Fruit fly (Drosophila melanogaster) whole organism, prepupa: ENCODE data around the gene CG16959.

ENCODE experiments used
- Blimp-1 ChIP-seq: fragments of 200-800 bp; sonication (Bioruptor generic); optimal IDR thresholded peaks from 3 replicates; lab custom pipeline; 2017; ENCODE audit warnings: missing biosample characterization, missing genetic modification characterization, mild to moderate bottlenecking, moderate library complexity, missing genetic modification reagents
- CG11762 ChIP-seq: fragments of 200-800 bp; sonication (Bioruptor generic); optimal IDR thresholded peaks from 3 replicates; lab custom pipeline; 2016; ENCODE audit warnings: missing biosample characterization, missing genetic modification characterization; ENCODE audit not compliant: insufficient read depth
- CG11902 ChIP-seq: fragments of 200-800 bp; sonication (Bioruptor generic); optimal IDR thresholded peaks from 3 replicates; lab custom pipeline; 2016; ENCODE audit warnings: missing biosample characterization, missing genetic modification characterization
- CG1621 ChIP-seq: fragments of 200-800 bp; sonication (Bioruptor generic); optimal IDR thresholded peaks from 3 replicates; lab custom pipeline; 2018; ENCODE audit warnings: missing biosample characterization, mild to moderate bottlenecking, missing genetic modification characterization
- CG16779 ChIP-seq: fragments of 200-800 bp; sonication (Bioruptor generic); optimal IDR thresholded peaks from 3 replicates; lab custom pipeline; 2017; ENCODE audit warnings: missing biosample characterization, mild to moderate bottlenecking, missing genetic modification characterization
- CG3032 ChIP-seq: fragments of 200-800 bp; optimal IDR thresholded peaks from 2 replicates; lab custom pipeline; 2019; ENCODE audit warnings: missing biosample characterization, mild to moderate bottlenecking, missing genetic modification characterization, moderate library complexity
- CG31627 ChIP-seq: fragments of 200-800 bp; sonication (Bioruptor generic); optimal IDR thresholded peaks from 3 replicates; lab custom pipeline; 2016; ENCODE audit warnings: missing biosample characterization, missing genetic modification characterization
- CG32006 ChIP-seq: fragments of 200-800 bp; sonication (Bioruptor generic); optimal IDR thresholded peaks from 3 replicates; lab custom pipeline; 2017; ENCODE audit warnings: missing biosample characterization, mild to moderate bottlenecking, missing genetic modification characterization
- CG34406 ChIP-seq: fragments of 200-800 bp; sonication (Bioruptor generic); optimal IDR thresholded peaks from 3 replicates; lab custom pipeline; 2016; ENCODE audit warnings: missing biosample characterization, missing genetic modification characterization
- CG3919 ChIP-seq: fragments of 200-800 bp; sonication (Bioruptor generic); optimal IDR thresholded peaks from 3 replicates; lab custom pipeline; 2016; ENCODE audit warnings: missing biosample characterization, missing genetic modification characterization
- CG6163 ChIP-seq: fragments of 200-800 bp; sonication (Bioruptor generic); IDR thresholded peaks from 3 replicates; pipeline ENCODE4 v1.3.6; 2022; ENCODE audit warnings: missing biosample characterization, missing genetic modification characterization
- CG6276 ChIP-seq: fragments of 200-800 bp; sonication (Bioruptor generic); optimal IDR thresholded peaks from 2 replicates; lab custom pipeline; 2017; ENCODE audit warnings: missing biosample characterization, mild to moderate bottlenecking, missing genetic modification characterization
- CG6854 ChIP-seq: fragments of 200-800 bp; sonication (Bioruptor generic); optimal IDR thresholded peaks from 2 replicates; lab custom pipeline; 2017; ENCODE audit warnings: missing biosample characterization, mild to moderate bottlenecking, missing genetic modification characterization
- CG8119 ChIP-seq: fragments of 200-800 bp; sonication (Bioruptor generic); IDR thresholded peaks from 3 replicates; pipeline ENCODE4 v1.3.6; 2022; ENCODE audit warnings: missing biosample characterization, missing genetic modification characterization
- CG8319 ChIP-seq: fragments of 200-800 bp; sonication (Bioruptor generic); optimal IDR thresholded peaks from 3 replicates; lab custom pipeline; 2016; ENCODE audit warnings: missing biosample characterization, missing genetic modification characterization
- CG8632 ChIP-seq: fragments of 200-800 bp; sonication (Bioruptor generic); optimal IDR thresholded peaks from 3 replicates; lab custom pipeline; 2016; ENCODE audit warnings: missing biosample characterization, missing genetic modification characterization
- CG9139 ChIP-seq: fragments of 200-800 bp; sonication (Bioruptor generic); optimal IDR thresholded peaks from 3 replicates; lab custom pipeline; 2017; ENCODE audit warnings: missing biosample characterization, mild to moderate bottlenecking, missing genetic modification characterization
- Eip75B ChIP-seq: fragments of 200-800 bp; sonication (Bioruptor generic); optimal IDR thresholded peaks from 3 replicates; lab custom pipeline; 2016; ENCODE audit warnings: missing biosample characterization, missing genetic modification characterization
- Eip78C ChIP-seq: fragments of 200-800 bp; sonication (Bioruptor generic); peaks from one replicate; lab custom pipeline; 2016; ENCODE audit warnings: missing biosample characterization, missing genetic modification characterization
- Ets21C ChIP-seq: fragments of 200-800 bp; sonication (Bioruptor generic); optimal IDR thresholded peaks from 3 replicates; lab custom pipeline; 2016; ENCODE audit warnings: missing biosample characterization, missing genetic modification characterization
- Ets96B ChIP-seq: fragments of 200-800 bp; optimal IDR thresholded peaks from 2 replicates; lab custom pipeline; 2019; ENCODE audit warnings: missing biosample characterization, mild to moderate bottlenecking, missing genetic modification characterization, moderate library complexity
- Gug ChIP-seq: fragments of 200-800 bp; sonication (Bioruptor generic); IDR thresholded peaks from 2 replicates; pipeline ENCODE4 v1.3.6; 2022; ENCODE audit warnings: missing biosample characterization, missing genetic modification characterization
- Hr38 ChIP-seq: sonication (Bioruptor generic); optimal IDR thresholded peaks from 2 replicates; lab custom pipeline; 2016; ENCODE audit warnings: missing biosample characterization, missing genetic modification characterization
- Hr4 ChIP-seq: fragments of 200-800 bp; sonication (Bioruptor generic); optimal IDR thresholded peaks from 3 replicates; lab custom pipeline; 2016; ENCODE audit warnings: missing biosample characterization, missing genetic modification characterization
- Met ChIP-seq: fragments of 200-800 bp; sonication (Bioruptor generic); optimal IDR thresholded peaks from 3 replicates; lab custom pipeline; 2016; ENCODE audit warnings: missing biosample characterization, missing genetic modification characterization
- OdsH ChIP-seq: fragments of 200-800 bp; sonication (Bioruptor generic); optimal IDR thresholded peaks from 3 replicates; lab custom pipeline; 2016; ENCODE audit warnings: missing biosample characterization, missing genetic modification characterization
- Smox ChIP-seq: fragments of 200-800 bp; sonication (Bioruptor generic); optimal IDR thresholded peaks from 3 replicates; lab custom pipeline; 2016; ENCODE audit warnings: missing biosample characterization, missing genetic modification characterization
- Sox102F ChIP-seq: fragments of 200-800 bp; sonication (Bioruptor generic); optimal IDR thresholded peaks from 2 replicates; lab custom pipeline; 2016; ENCODE audit warnings: missing biosample characterization, mild to moderate bottlenecking, missing genetic modification characterization
- Sox14 ChIP-seq: fragments of 200-800 bp; sonication (Bioruptor generic); optimal IDR thresholded peaks from 3 replicates; lab custom pipeline; 2016; ENCODE audit warnings: missing biosample characterization, missing genetic modification characterization
- Sox15 ChIP-seq: fragments of 200-800 bp; sonication (Bioruptor generic); optimal IDR thresholded peaks from 3 replicates; lab custom pipeline; 2016; ENCODE audit warnings: missing biosample characterization, missing genetic modification characterization
- acj6 ChIP-seq: fragments of 200-800 bp; sonication (Bioruptor generic); optimal IDR thresholded peaks from 3 replicates; lab custom pipeline; 2016; ENCODE audit warnings: missing biosample characterization, missing genetic modification characterization
- cyc ChIP-seq: fragments of 200-800 bp; sonication (Bioruptor generic); optimal IDR thresholded peaks from 3 replicates; lab custom pipeline; 2016; ENCODE audit warnings: missing biosample characterization, missing genetic modification characterization
- dsx ChIP-seq: fragments of 200-800 bp; optimal IDR thresholded peaks from 3 replicates; lab custom pipeline; 2019; ENCODE audit warnings: missing biosample characterization, mild to moderate bottlenecking, missing genetic modification characterization, moderate library complexity; ENCODE audit not compliant: poor library complexity, severe bottlenecking
- eg ChIP-seq: fragments of 200-800 bp; sonication (Bioruptor generic); IDR thresholded peaks from 3 replicates; pipeline ENCODE4 v1.3.6; 2022; ENCODE audit warnings: missing biosample characterization, missing genetic modification characterization
- fd59A ChIP-seq: fragments of 200-800 bp; sonication (Bioruptor generic); optimal IDR thresholded peaks from 2 replicates; lab custom pipeline; 2017; ENCODE audit warnings: missing biosample characterization, mild to moderate bottlenecking, missing genetic modification characterization, missing genetic modification reagents
- fd85E ChIP-seq: fragments of 200-800 bp; sonication (Bioruptor generic); optimal IDR thresholded peaks from 3 replicates; lab custom pipeline; 2016; ENCODE audit warnings: missing biosample characterization, missing genetic modification characterization
- fkh ChIP-seq: fragments of 200-800 bp; sonication (Bioruptor generic); optimal IDR thresholded peaks from 3 replicates; lab custom pipeline; 2017; ENCODE audit warnings: missing biosample characterization, mild to moderate bottlenecking, missing genetic modification characterization, moderate library complexity
- net ChIP-seq: fragments of 200-800 bp; sonication (Bioruptor generic); optimal IDR thresholded peaks from 3 replicates; lab custom pipeline; 2016; ENCODE audit warnings: missing biosample characterization, missing genetic modification characterization
- pdm3 ChIP-seq: fragments of 200-800 bp; sonication (Bioruptor generic); optimal IDR thresholded peaks from 3 replicates; lab custom pipeline; 2016; ENCODE audit warnings: missing biosample characterization, missing genetic modification characterization
- spab ChIP-seq: fragments of 200-800 bp; sonication (Bioruptor generic); optimal IDR thresholded peaks from 2 replicates; lab custom pipeline; 2017; ENCODE audit warnings: missing biosample characterization, mild to moderate bottlenecking, missing genetic modification characterization, missing genetic modification reagents
- ss ChIP-seq, 2 experiments: fragments of 200-800 bp; sonication (Bioruptor generic); optimal IDR thresholded peaks; 2 replicates in 1 of 2; 3 replicates in 1 of 2; lab custom pipeline; 2017 to 2018; ENCODE audit warnings: mild to moderate bottlenecking in 2 of 2, missing biosample characterization in 2 of 2, missing genetic modification characterization in 2 of 2, moderate library complexity in 1 of 2
- topi ChIP-seq: fragments of 200-800 bp; sonication (Bioruptor generic); optimal IDR thresholded peaks from 3 replicates; lab custom pipeline; 2016; ENCODE audit warnings: missing biosample characterization, missing genetic modification characterization
- vri ChIP-seq: fragments of 200-800 bp; sonication (Bioruptor generic); optimal IDR thresholded peaks from 3 replicates; lab custom pipeline; 2016; ENCODE audit warnings: missing biosample characterization, mild to moderate bottlenecking, missing genetic modification characterization

CG16959 gene

DNA sequence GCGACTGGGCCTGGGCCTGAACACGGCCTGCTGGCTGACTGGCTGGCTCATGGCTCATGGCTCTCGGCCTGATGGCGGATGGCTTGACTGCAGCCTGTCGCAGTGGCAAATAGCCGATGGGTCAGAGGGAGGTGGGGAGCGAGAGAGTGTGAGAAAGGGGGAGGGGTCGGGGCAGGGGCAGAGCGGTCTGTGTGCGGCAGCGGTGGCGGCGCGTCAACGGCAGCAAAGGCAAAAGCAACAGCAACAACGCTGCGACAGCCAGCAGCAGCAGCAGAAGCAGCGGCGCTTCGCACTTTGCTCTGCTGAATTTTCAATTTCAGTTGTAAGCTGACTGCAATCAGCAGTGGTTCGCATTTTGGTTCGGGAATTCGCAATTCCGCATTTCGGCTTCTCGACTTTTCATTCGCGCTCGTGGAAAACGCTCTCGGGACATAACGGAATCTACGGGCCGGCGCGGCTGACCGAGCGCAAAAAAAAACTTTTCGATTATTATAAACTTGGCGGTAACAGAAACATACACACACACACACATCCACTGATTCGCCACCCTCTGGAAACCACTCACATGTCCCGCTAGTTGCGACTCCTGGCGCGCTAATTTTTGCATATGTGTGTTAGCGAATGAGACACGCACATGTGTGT, 19.4 kb downstream of the CG16959 start, which contains the start of gene CG45071:
TSS of gene CG45071 (plus strand) at position 317 of the 642 bp plus-strand sequence.
- TF ChIP-seq Gug (0 out of 2 replicates have a peak, but pooled peaks have one; percentile 24), CG16779 (tag; lab: Kevin White, UChicago) (no peak), eg (GFP tag; lab: Robert Waterston, UW) (peak; percentile 10; the same call in 1 of the 3 replicates), Eip78C (peak; percentile 54), Sox102F (GFP tag; lab: Kevin White, UChicago) (no peak), Hr4 (GFP tag; lab: Kevin White, UChicago) (no peak), CG11902 (GFP tag; lab: Kevin White, UChicago) (no peak), topi (no peak), fd59A (GFP tag; lab: Kevin White, UChicago) (no peak), CG3919 (GFP tag; lab: Kevin White, UChicago) (no peak), Eip75B (no peak), CG6163 (GFP tag; lab: Robert Waterston, UW) (no peak; the same call in 2 of the 3 replicates), vri (GFP tag; lab: Kevin White, UChicago) (no peak), Smox (GFP tag; lab: Kevin White, UChicago) (no peak), Ets96B (tag; lab: Kevin White, UChicago) (no peak), cyc (no peak), CG8632 (GFP tag; lab: Kevin White, UChicago) (no peak), CG6854 (peak; percentile 100), acj6 (GFP tag; lab: Kevin White, UChicago) (no peak), CG11762 (GFP tag; lab: Kevin White, UChicago) (no peak), CG1621 (tag; lab: Kevin White, UChicago) (no peak), CG31627 (GFP tag; lab: Kevin White, UChicago) (no peak), CG6276 (GFP tag; lab: Kevin White, UChicago) (peak; percentile 3), Sox14 (GFP tag; lab: Kevin White, UChicago) (no peak), Blimp-1 (GFP tag; lab: Kevin White, UChicago) (peak; percentile 49), CG3032 (tag; lab: Kevin White, UChicago) (no peak), ss (GFP tag; optimal IDR thresholded peaks at IDR 0.05; lab: Kevin White, UChicago) (peak in 1 of 2 experiments; percentile 48)

- TF ChIP-seq CG31627 (GFP tag; lab: Kevin White, UChicago) (peak; percentile 96), fkh (GFP tag; lab: Kevin White, UChicago) (no peak), CG1621 (tag; lab: Kevin White, UChicago) (peak; percentile 85), eg (GFP tag; lab: Robert Waterston, UW) (peak; percentile 86), Hr38 (GFP tag; lab: Kevin White, UChicago) (peak; percentile 17), CG16779 (tag; lab: Kevin White, UChicago) (peak; percentile 85), CG8632 (GFP tag; lab: Kevin White, UChicago) (peak; percentile 89), CG6276 (GFP tag; lab: Kevin White, UChicago) (peak; percentile 87), Sox14 (GFP tag; lab: Kevin White, UChicago) (peak; percentile 95), CG9139 (peak; percentile 65), Sox15 (GFP tag; lab: Kevin White, UChicago) (peak; percentile 93), CG32006 (GFP tag; lab: Kevin White, UChicago) (peak; percentile 96), Ets21C (GFP tag; lab: Kevin White, UChicago) (peak; percentile 92), vri (GFP tag; lab: Kevin White, UChicago) (peak; percentile 83), acj6 (GFP tag; lab: Kevin White, UChicago) (peak; percentile 94), Sox102F (GFP tag; lab: Kevin White, UChicago) (peak; percentile 95), Smox (GFP tag; lab: Kevin White, UChicago) (peak; percentile 92), CG34406 (GFP tag; lab: Kevin White, UChicago) (peak; percentile 92), dsx (GFP tag; lab: Kevin White, UChicago) (peak; percentile 87), OdsH (GFP tag; lab: Kevin White, UChicago) (peak; percentile 95), pdm3 (GFP tag; lab: Kevin White, UChicago) (peak; percentile 95), CG6163 (GFP tag; lab: Robert Waterston, UW) (peak; percentile 84), CG3919 (GFP tag; lab: Kevin White, UChicago) (peak; percentile 89), spab (GFP tag; lab: Kevin White, UChicago) (peak; percentile 85), net (peak; percentile 91), Eip75B (peak; percentile 92), fd59A (GFP tag; lab: Kevin White, UChicago) (peak; percentile 91), cyc (peak; percentile 92), CG8319 (GFP tag; lab: Kevin White, UChicago) (peak; percentile 80), Met (GFP tag; lab: Kevin White, UChicago) (peak; percentile 95), fd85E (GFP tag; lab: Kevin White, UChicago) (peak; percentile 57), ss (GFP tag; optimal IDR thresholded peaks at IDR 0.05; lab: Kevin White, UChicago) (peak; percentile 68 to 92), Eip78C (peak; percentile 99), CG8119 (GFP tag; lab: Robert Waterston, UW) (peak; percentile 95), CG11762 (GFP tag; lab: Kevin White, UChicago) (peak; percentile 81)
These were observed 20.1 kb downstream of the CG16959 start for dm6 chr3L:15104849-15105555.
